Worm (Caenorhabditis elegans): Measurements from ENCODE around the gene rpl-43.

Gene rpl-43

ce11 chrII:14143838-14144268 lies 11.2 kb upstream of the rpl-43 start, which contains the start of gene W03H9.2 (continued):
- TF ChIP-seq fkh-8 (tag; optimal IDR thresholded peaks at IDR 0.05) (peak; percentile 90), egl-13 (tag; optimal IDR thresholded peaks at IDR 0.05) (peak; percentile 70), pax-3 (tag; optimal IDR thresholded peaks at IDR 0.05) (peak; percentile 93), ceh-8 (GFP tag; optimal IDR thresholded peaks at IDR 0.05) (peak; percentile 85), ceh-88 (GFP tag; IDR thresholded peaks at IDR 0.05) (peak; percentile 67; the same call in 1 of the 2 replicates), sptf-1 (tag; optimal IDR thresholded peaks at IDR 0.05) (no peak), nhr-19 (GFP tag; conservative IDR thresholded peaks at IDR 0.05) (peak; percentile 79), nhr-85 (tag) (peak; percentile 86), ztf-4 (tag; optimal IDR thresholded peaks at IDR 0.05) (no peak), hlh-4 (tag; optimal IDR thresholded peaks at IDR 0.05) (peak; percentile 57), sup-37 (GFP tag; optimal IDR thresholded peaks at IDR 0.05) (no peak), nhr-84 (tag; optimal IDR thresholded peaks at IDR 0.05) (no peak), lsy-2 (tag; optimal IDR thresholded peaks at IDR 0.05) (peak; percentile 76), sox-4 (tag; optimal IDR thresholded peaks at IDR 0.05) (peak; percentile 65), snu-23 (GFP tag; optimal IDR thresholded peaks at IDR 0.05) (peak; percentile 81), mdl-1 (tag; optimal IDR thresholded peaks at IDR 0.05) (no peak), mef-2 (tag; optimal IDR thresholded peaks at IDR 0.05) (no peak), unc-98 (GFP tag; IDR thresholded peaks at IDR 0.05) (peak; percentile 85), irx-1 (tag; optimal IDR thresholded peaks at IDR 0.05) (peak; percentile 65), jun-1 (tag; optimal IDR thresholded peaks at IDR 0.05) (no peak), ceh-82 (tag; optimal IDR thresholded peaks at IDR 0.05) (peak; percentile 41 to 86 (median 76)), hlh-17 (GFP tag; optimal IDR thresholded peaks at IDR 0.05; ENCODE audit: borderline replicate concordance) (no peak), efl-1 (optimal IDR thresholded peaks at IDR 0.05) (peak; percentile 73 to 86), efl-1 (GFP tag; optimal IDR thresholded peaks at IDR 0.05 in 1 of 2) (peak; percentile 81 to 98), pag-3 (tag; optimal IDR thresholded peaks at IDR 0.05; ENCODE audit: borderline replicate concordance, insufficient read depth) (no peak), nhr-47 (tag; optimal IDR thresholded peaks at IDR 0.05) (peak; percentile 84), zip-4 (GFP tag; optimal IDR thresholded peaks at IDR 0.05) (peak; percentile 49), zag-1 (tag; optimal IDR thresholded peaks at IDR 0.05) (no peak), ces-1 (GFP tag; optimal IDR thresholded peaks at IDR 0.05) (no peak), vab-15 (tag; optimal IDR thresholded peaks at IDR 0.05) (peak; percentile 80), nhr-90 (tag; optimal IDR thresholded peaks at IDR 0.05; ENCODE audit: poor library complexity) (peak; percentile 84), dpl-1 (GFP tag; optimal IDR thresholded peaks at IDR 0.05) (peak; percentile 66 to 84 (median 83)), swsn-7 (tag; optimal IDR thresholded peaks at IDR 0.05) (peak; percentile 70), mab-9 (GFP tag; IDR thresholded peaks at IDR 0.05) (no peak), unc-30 (tag; optimal IDR thresholded peaks at IDR 0.05) (no peak), rnt-1 (tag; optimal IDR thresholded peaks at IDR 0.05) (peak; percentile 90), nhr-71 (tag; optimal IDR thresholded peaks at IDR 0.05) (peak; percentile 87), nhr-11 (tag; optimal IDR thresholded peaks at IDR 0.05) (no peak), pqm-1 (tag; optimal IDR thresholded peaks at IDR 0.05) (no peak), fos-1 (tag; optimal IDR thresholded peaks at IDR 0.05) (no peak), lin-35 (GFP tag; optimal IDR thresholded peaks at IDR 0.05) (peak; percentile 66 to 88), F16B12.6 (tag; optimal IDR thresholded peaks at IDR 0.05) (peak; percentile 97), nhr-20 (tag; optimal IDR thresholded peaks at IDR 0.05) (peak; percentile 77), alr-1 (tag; optimal IDR thresholded peaks at IDR 0.05; ENCODE audit: borderline replicate concordance) (no peak), lin-13 (GFP tag; optimal IDR thresholded peaks at IDR 0.05) (peak; percentile 51), nhr-12 (tag; optimal IDR thresholded peaks at IDR 0.05) (no peak), unc-62 (GFP tag; optimal IDR thresholded peaks at IDR 0.05) (no peak), dsc-1 (tag; optimal IDR thresholded peaks at IDR 0.05) (peak; percentile 81), unc-86 (tag; optimal IDR thresholded peaks at IDR 0.05) (peak; percentile 73), grh-1 (GFP tag; IDR thresholded peaks at IDR 0.05) (no peak), isw-1 (GFP tag; IDR thresholded peaks at IDR 0.05) (peak; percentile 73), skn-1 (tag; optimal IDR thresholded peaks at IDR 0.05) (no peak), xbp-1 (tag; optimal IDR thresholded peaks at IDR 0.05) (peak; percentile 72)
